Fruit fly (Drosophila melanogaster) S2 (cell line): ENCODE results near the gene CG2225.

Source experiments
- CG8478 ChIP-seq: fragments of >200 bp; optimal IDR thresholded peaks from 2 replicates; lab custom pipeline; 2018
- CTCF ChIP-seq, 2 experiments: fragments of >200 bp; optimal IDR thresholded peaks; 2 replicates each; lab custom pipeline; 2018

DNA sequence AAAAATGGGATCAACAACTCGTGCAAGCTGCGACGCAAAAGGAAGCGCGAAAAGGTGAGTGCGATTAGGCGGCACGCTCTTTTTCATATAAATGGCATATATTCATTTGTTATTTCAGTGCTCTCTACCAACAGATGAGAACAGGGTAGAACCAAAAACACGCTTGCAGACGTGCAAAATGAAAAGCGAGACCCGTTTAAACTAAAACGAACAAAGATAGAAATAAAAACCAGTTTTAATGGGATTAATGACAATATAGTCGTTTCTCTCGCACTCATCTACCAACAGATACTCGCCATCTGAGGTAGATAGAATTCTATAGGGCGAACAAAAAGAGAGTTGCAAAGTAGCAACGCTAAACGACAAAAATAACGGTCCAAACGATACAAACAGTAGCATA is 48.8 kb downstream of the CG2225 start:
- TF ChIP-seq CG8478 (no peak), CTCF (optimal IDR thresholded peaks at IDR 0.05; lab: Kevin White, UChicago) (no peak)
